Worm (Caenorhabditis elegans): ENCODE data around the gene R02F2.1.

DNA sequence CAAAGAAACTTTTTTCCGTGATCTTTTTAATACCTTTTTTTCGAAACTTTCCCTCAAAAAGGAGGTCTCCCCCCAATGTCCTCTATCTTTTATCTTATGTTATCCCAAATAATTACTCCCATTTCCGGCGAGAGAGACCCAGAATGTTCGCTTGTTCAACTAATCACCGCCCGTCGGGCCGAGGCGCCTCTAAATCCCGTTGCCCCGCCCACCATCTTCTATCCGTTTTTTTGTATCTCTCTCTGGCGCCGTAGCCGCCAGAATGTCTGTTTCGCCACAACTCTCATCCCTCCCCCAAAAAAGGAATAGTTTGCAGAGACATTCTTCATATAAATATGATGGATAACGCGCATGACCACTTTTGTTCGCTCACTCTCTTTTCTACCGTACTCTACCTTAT lies 29.0 kb upstream of the R02F2.1 start:
- TF ChIP-seq nhr-11 (tag; optimal IDR thresholded peaks at IDR 0.05) (no peak), lin-13 (GFP tag; optimal IDR thresholded peaks at IDR 0.05) (no peak), ztf-4 (tag; optimal IDR thresholded peaks at IDR 0.05) (no peak), snpc-4 (tag; optimal IDR thresholded peaks at IDR 0.05) (no peak), zag-1 (tag; optimal IDR thresholded peaks at IDR 0.05) (no peak), ceh-82 (tag; optimal IDR thresholded peaks at IDR 0.05) (no peak)

Data from whole organism, L2 larva.